Fruit fly (Drosophila melanogaster) S2 (cell line): Measurements from ENCODE around the gene CG4362.

Experiments
- CG8478 ChIP-seq: fragments of >200 bp; optimal IDR thresholded peaks from 2 replicates; lab custom pipeline; 2018
- CTCF ChIP-seq, 2 experiments: fragments of >200 bp; optimal IDR thresholded peaks; 2 replicates each; lab custom pipeline; 2018

The CG4362 gene

dm6 chr3R:20261225-20261968 is 45.9 kb downstream of the CG4362 start:
- TF ChIP-seq CG8478 (no peak), CTCF (optimal IDR thresholded peaks at IDR 0.05; lab: Kevin White, UChicago) (no peak)

dm6 chr3R:20260382-20260781 is 47.0 kb downstream of the CG4362 start:
- no peak for TF ChIP-seq CTCF (optimal IDR thresholded peaks at IDR 0.05; lab: Kevin White, UChicago)
- TF ChIP-seq CG8478 = no peak

dm6 chr3R:20259440-20260170 is 47.7 kb downstream of the CG4362 start:
- TF ChIP-seq CTCF (optimal IDR thresholded peaks at IDR 0.05; lab: Kevin White, UChicago) (no peak), CG8478 (no peak)

dm6 chr3R:20258799-20259405 is 48.4 kb downstream of the CG4362 start:
- TF ChIP-seq CG8478 (no peak), CTCF (optimal IDR thresholded peaks at IDR 0.05; lab: Kevin White, UChicago) (no peak)

- TF ChIP-seq CTCF (optimal IDR thresholded peaks at IDR 0.05; lab: Kevin White, UChicago) (no peak), CG8478 (no peak)
These were observed 49.4 kb downstream of the CG4362 start for dm6 chr3R:20257937-20258334.

dm6 chr3R:20257180-20257936 is 50.0 kb downstream of the CG4362 start:
- TF ChIP-seq CG8478 (no peak), CTCF (optimal IDR thresholded peaks at IDR 0.05; lab: Kevin White, UChicago) (no peak)

- no peak for TF ChIP-seq CG8478
- no peak for TF ChIP-seq CTCF (optimal IDR thresholded peaks at IDR 0.05; lab: Kevin White, UChicago)
These were observed 50.9 kb downstream of the CG4362 start for dm6 chr3R:20256278-20256979.
